Fruit fly (Drosophila melanogaster): ENCODE data around the gene DZIP1.

dm6 chr3R:24469097-24469496 lies 46.0 kb upstream of the DZIP1 start, which contains the start of gene CG31128:
- TF ChIP-seq pan (optimal IDR thresholded peaks at IDR 0.05) (no peak), Dll (optimal IDR thresholded peaks at IDR 0.05) (no peak)

All from whole organism.